Worm (Caenorhabditis elegans): ENCODE measurements around the gene cdd-2.

cdd-2 gene

ce11 chrIV:7512617-7513233 is 35.0 kb downstream of the cdd-2 start, which contains the start of the genes plc-4 and R05G6.4:
TSS of gene plc-4 (minus strand) at chrIV:7512667.
TSS of gene R05G6.4 (plus strand) at chrIV:7513233.
- TF ChIP-seq attf-5 (GFP tag; optimal IDR thresholded peaks at IDR 0.05): peak; percentile 7
- no peak for TF ChIP-seq hsf-1 (GFP tag; IDR thresholded peaks at IDR 0.05)
- peak; percentile 94 for TF ChIP-seq attf-3 (GFP tag; conservative IDR thresholded peaks at IDR 0.05)

- TF ChIP-seq nfya-2 (GFP tag; IDR thresholded peaks at IDR 0.05) (0 out of 2 replicates have a peak, but pooled peaks have one; percentile 80), efl-1 (GFP tag; optimal IDR thresholded peaks at IDR 0.05) (peak; percentile 18), Y53F4B.3 (GFP tag; IDR thresholded peaks at IDR 0.05) (no peak), somi-1 (GFP tag; optimal IDR thresholded peaks at IDR 0.05) (no peak), nfyb-1 (GFP tag; IDR thresholded peaks at IDR 0.05) (peak; percentile 97), Y56A3A.18 (GFP tag; IDR thresholded peaks at IDR 0.05) (no peak), bed-1 (GFP tag; IDR thresholded peaks at IDR 0.05) (no peak), F55B11.4 (tag; optimal IDR thresholded peaks at IDR 0.05; ENCODE audit: borderline replicate concordance, insufficient read depth) (no peak), snpc-3.4 (tag; optimal IDR thresholded peaks at IDR 0.05) (peak; percentile 14), hmg-20 (GFP tag; IDR thresholded peaks at IDR 0.05) (no peak), dpff-1 (tag; optimal IDR thresholded peaks at IDR 0.05) (no peak), ztf-26 (tag; optimal IDR thresholded peaks at IDR 0.05) (no peak), snpc-1.3 (tag; optimal IDR thresholded peaks at IDR 0.05; ENCODE audit: insufficient read depth) (peak; percentile 4), zim-3 (tag; optimal IDR thresholded peaks at IDR 0.05) (no peak)
These were observed 36.9 kb downstream of the cdd-2 start for ce11 chrIV:7510829-7511228.

DNA sequence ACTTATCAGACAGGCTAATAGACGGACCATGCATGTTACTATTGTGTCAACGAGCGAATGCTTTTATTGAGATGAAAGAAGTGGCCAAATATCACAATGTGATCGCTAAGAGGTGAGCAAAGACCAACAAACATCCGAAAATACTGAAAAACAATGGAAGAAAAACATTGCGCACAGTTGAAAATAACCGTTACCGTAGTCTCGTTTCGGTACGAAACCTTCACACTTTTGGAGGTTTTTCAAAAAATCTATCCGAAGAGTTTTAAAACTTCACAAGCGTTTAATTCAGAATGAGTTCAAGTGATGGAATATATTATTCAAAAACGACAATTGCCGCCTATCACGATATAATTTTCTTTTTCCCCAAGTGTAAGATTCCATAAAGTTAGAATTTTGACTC is 38.8 kb downstream of the cdd-2 start:
- TF ChIP-seq F10E7.11 (tag; optimal IDR thresholded peaks at IDR 0.05): no peak
- TF ChIP-seq madf-6 (GFP tag; IDR thresholded peaks at IDR 0.05): peak; percentile 54; the same call in 1 of the 2 replicates
- peak; percentile 79 for TF ChIP-seq lsl-1 (GFP tag; optimal IDR thresholded peaks at IDR 0.05)
- peak; percentile 53 for TF ChIP-seq lin-54 (GFP tag; optimal IDR thresholded peaks at IDR 0.05)
- no peak for TF ChIP-seq die-1 (tag; optimal IDR thresholded peaks at IDR 0.05)
- TF ChIP-seq gei-17 (GFP tag; optimal IDR thresholded peaks at IDR 0.05): no peak
- peak; percentile 40 for TF ChIP-seq dpl-1 (GFP tag; optimal IDR thresholded peaks at IDR 0.05)
- TF ChIP-seq him-1 (tag; optimal IDR thresholded peaks at IDR 0.05): peak; percentile 16
- no peak for TF ChIP-seq ceh-40 (GFP tag; IDR thresholded peaks at IDR 0.05)
- TF ChIP-seq efl-1 (GFP tag; optimal IDR thresholded peaks at IDR 0.05): peak; percentile 51
- TF ChIP-seq F33H1.4 (GFP tag; IDR thresholded peaks at IDR 0.05): peak; percentile 80
- peak; percentile 6 for TF ChIP-seq xnd-1 (tag; optimal IDR thresholded peaks at IDR 0.05)
- no peak for TF ChIP-seq unc-130 (GFP tag; optimal IDR thresholded peaks at IDR 0.05)
- TF ChIP-seq attf-3 (GFP tag; conservative IDR thresholded peaks at IDR 0.05): peak; percentile 35; the same call in 1 of the 2 replicates

ce11 chrIV:7507841-7508509 is 39.7 kb downstream of the cdd-2 start, which contains the start of the genes vdac-1 and R05G6.5:
TSS of gene vdac-1 (minus strand) at chrIV:7507891.
TSS of gene R05G6.5 (plus strand) at chrIV:7508367.
- TF ChIP-seq Y56A3A.18 (GFP tag; IDR thresholded peaks at IDR 0.05): no peak
- peak; percentile 39; the same call in 1 of the 2 replicates for TF ChIP-seq rcor-1 (GFP tag; IDR thresholded peaks at IDR 0.05)
- no peak for TF ChIP-seq gei-17 (GFP tag; optimal IDR thresholded peaks at IDR 0.05)
- no peak; the same call in 1 of the 2 replicates for TF ChIP-seq attf-6 (GFP tag; IDR thresholded peaks at IDR 0.05)
- peak; percentile 79 for TF ChIP-seq ceh-27 (GFP tag; optimal IDR thresholded peaks at IDR 0.05)
- peak; percentile 25 for TF ChIP-seq F23B12.7 (tag; optimal IDR thresholded peaks at IDR 0.05; ENCODE audit: insufficient read depth)
- TF ChIP-seq snpc-4 (GFP tag; optimal IDR thresholded peaks at IDR 0.05): peak; percentile 22
- peak; percentile 17 to 58 (median 24) for TF ChIP-seq snpc-4 (tag; optimal IDR thresholded peaks at IDR 0.05)
- peak; percentile 42 for TF ChIP-seq chd-7 (tag; optimal IDR thresholded peaks at IDR 0.05)
- TF ChIP-seq dox-1 (GFP tag; IDR thresholded peaks at IDR 0.05): peak; percentile 73
- peak; percentile 86 for TF ChIP-seq Y53G8AR.9 (GFP tag; conservative IDR thresholded peaks at IDR 0.05)
- TF ChIP-seq lin-54 (GFP tag; optimal IDR thresholded peaks at IDR 0.05): peak; percentile 81
- 0 out of 2 replicates have a peak, but pooled peaks have one; percentile 55 for TF ChIP-seq pbrm-1 (GFP tag; IDR thresholded peaks at IDR 0.05)
- no peak for TF ChIP-seq cebp-1 (GFP tag; IDR thresholded peaks at IDR 0.05)
- peak; percentile 73 for TF ChIP-seq cebp-1 (tag; optimal IDR thresholded peaks at IDR 0.05)
- TF ChIP-seq ztf-18 (tag; optimal IDR thresholded peaks at IDR 0.05): peak; percentile 42
- no peak for TF ChIP-seq lsl-1 (GFP tag; optimal IDR thresholded peaks at IDR 0.05)
- peak; percentile 16 for TF ChIP-seq die-1 (tag; optimal IDR thresholded peaks at IDR 0.05)
